Worm (Caenorhabditis elegans): ENCODE measurements around the gene ant-1.3.

The ant-1.3 gene

DNA sequence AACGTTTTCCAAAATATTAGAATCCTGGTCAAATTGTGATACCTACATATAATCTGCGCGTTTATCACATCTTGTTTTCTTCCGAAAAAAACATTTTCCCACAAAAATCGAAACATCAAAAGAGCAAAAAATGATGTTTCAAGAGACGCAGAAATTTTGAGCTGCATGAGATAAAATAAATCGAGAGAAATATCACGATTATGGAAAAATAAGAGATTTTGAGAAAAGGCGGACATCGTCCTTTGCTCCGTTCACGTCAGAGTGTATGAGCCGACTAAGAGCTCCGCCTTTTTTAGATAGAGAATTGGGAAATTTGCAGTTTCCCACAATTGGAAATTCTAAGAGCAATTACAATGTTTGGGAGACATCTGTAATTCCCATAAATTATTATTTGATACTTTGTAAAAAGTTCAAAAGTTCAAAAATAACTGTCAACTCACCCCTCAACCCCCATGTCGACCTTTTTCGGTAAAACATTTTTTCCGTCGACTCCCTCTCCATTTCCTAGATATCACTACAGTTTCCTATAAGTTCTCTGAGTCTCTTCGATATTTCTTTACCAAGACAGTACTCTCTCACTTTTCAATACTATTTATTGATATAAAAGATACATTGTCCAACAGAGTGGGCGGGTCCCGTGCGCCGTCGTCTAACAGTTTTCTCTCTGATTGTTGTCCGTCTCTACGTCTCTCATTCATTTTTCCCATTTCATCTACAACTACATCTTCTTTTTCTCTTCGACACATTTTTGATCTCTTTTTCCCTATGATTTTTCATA is 47.7 kb upstream of the ant-1.3 start (continued):
- TF ChIP-seq unc-98 (GFP tag; IDR thresholded peaks at IDR 0.05) (no peak), Y116A8C.19 (tag; optimal IDR thresholded peaks at IDR 0.05; ENCODE audit: borderline replicate concordance) (no peak), ces-1 (GFP tag; optimal IDR thresholded peaks at IDR 0.05) (no peak), efl-3 (GFP tag; optimal IDR thresholded peaks at IDR 0.05) (no peak), rnt-1 (tag; optimal IDR thresholded peaks at IDR 0.05) (no peak), snu-23 (GFP tag; optimal IDR thresholded peaks at IDR 0.05) (peak; percentile 76), aha-1 (tag; optimal IDR thresholded peaks at IDR 0.05) (no peak), nhr-19 (GFP tag; conservative IDR thresholded peaks at IDR 0.05) (peak; percentile 28), unc-130 (tag; optimal IDR thresholded peaks at IDR 0.05) (no peak), efl-1 (optimal IDR thresholded peaks at IDR 0.05) (peak; percentile 15 to 32), efl-1 (GFP tag; optimal IDR thresholded peaks at IDR 0.05 in 1 of 2) (no peak), lin-15B (tag; optimal IDR thresholded peaks at IDR 0.05) (no peak), zag-1 (tag; optimal IDR thresholded peaks at IDR 0.05) (no peak), mab-9 (GFP tag; IDR thresholded peaks at IDR 0.05) (no peak), nhr-12 (tag; optimal IDR thresholded peaks at IDR 0.05) (no peak), sox-4 (tag; optimal IDR thresholded peaks at IDR 0.05) (no peak), C34B4.2 (tag; optimal IDR thresholded peaks at IDR 0.05) (no peak), nhr-47 (tag; optimal IDR thresholded peaks at IDR 0.05) (peak; percentile 9), lin-14 (GFP tag; optimal IDR thresholded peaks at IDR 0.05) (peak; percentile 70), alr-1 (tag; optimal IDR thresholded peaks at IDR 0.05; ENCODE audit: borderline replicate concordance) (no peak), fkh-8 (tag; optimal IDR thresholded peaks at IDR 0.05) (peak; percentile 61), lin-39 (tag; optimal IDR thresholded peaks at IDR 0.05) (no peak), unc-86 (tag; optimal IDR thresholded peaks at IDR 0.05) (no peak), C16A3.4 (tag; optimal IDR thresholded peaks at IDR 0.05) (peak; percentile 25), nhr-76 (tag; optimal IDR thresholded peaks at IDR 0.05) (no peak), zip-4 (GFP tag; optimal IDR thresholded peaks at IDR 0.05) (no peak), tbx-2 (tag; optimal IDR thresholded peaks at IDR 0.05) (peak; percentile 58), sup-37 (GFP tag; optimal IDR thresholded peaks at IDR 0.05) (no peak), pqm-1 (tag; optimal IDR thresholded peaks at IDR 0.05) (no peak), ceh-8 (GFP tag; optimal IDR thresholded peaks at IDR 0.05) (no peak), lin-35 (GFP tag; optimal IDR thresholded peaks at IDR 0.05) (peak in 1 of 2 experiments; percentile 60), ceh-63 (GFP tag; optimal IDR thresholded peaks at IDR 0.05) (no peak), elt-3 (tag; optimal IDR thresholded peaks at IDR 0.05) (peak in 2 of 6 experiments; percentile 78 to 85), elt-2 (tag; optimal IDR thresholded peaks at IDR 0.05) (peak; percentile 58), lir-3 (tag; optimal IDR thresholded peaks at IDR 0.05; ENCODE audit: poor library complexity) (no peak), aly-2 (tag; optimal IDR thresholded peaks at IDR 0.05) (no peak), snpc-4 (tag; optimal IDR thresholded peaks at IDR 0.05) (peak; percentile 15), ztf-11 (tag; optimal IDR thresholded peaks at IDR 0.05) (no peak), C04F5.9 (tag; optimal IDR thresholded peaks at IDR 0.05) (no peak), pax-3 (tag; optimal IDR thresholded peaks at IDR 0.05) (no peak), blmp-1 (tag; optimal IDR thresholded peaks at IDR 0.05) (peak; percentile 80), nhr-85 (tag) (peak; percentile 90), egl-27 (tag; optimal IDR thresholded peaks at IDR 0.05) (no peak), nhr-77 (tag; optimal IDR thresholded peaks at IDR 0.05) (peak; percentile 6), nhr-71 (tag; optimal IDR thresholded peaks at IDR 0.05) (peak; percentile 61), fkh-10 (GFP tag; optimal IDR thresholded peaks at IDR 0.05) (no peak), nhr-20 (tag; optimal IDR thresholded peaks at IDR 0.05) (peak; percentile 84), hpl-2 (GFP tag; optimal IDR thresholded peaks at IDR 0.05) (no peak)
